Fruit fly (Drosophila melanogaster) whole organism, wandering third instar larva: Measurements from ENCODE around the gene HLH3B.

Experiments
- Abd-B ChIP-seq: fragments of >200 bp; optimal IDR thresholded peaks from 2 replicates; lab custom pipeline; 2017; ENCODE audit warnings: missing biosample characterization, missing genetic modification characterization
- CG32264 ChIP-seq: fragments of 200-800 bp; sonication (Bioruptor generic); optimal IDR thresholded peaks from 2 replicates; lab custom pipeline; 2016; ENCODE audit warnings: missing biosample characterization, missing genetic modification characterization
- CG9705 ChIP-seq: fragments of 200-800 bp; sonication (Bioruptor generic); optimal IDR thresholded peaks from 2 replicates; lab custom pipeline; 2018; ENCODE audit warnings: missing biosample characterization, mild to moderate bottlenecking, missing genetic modification characterization
- CrebA ChIP-seq: fragments of 200-800 bp; sonication (Bioruptor generic); optimal IDR thresholded peaks from 2 replicates; lab custom pipeline; 2016; ENCODE audit warnings: missing biosample characterization, mild to moderate bottlenecking, missing genetic modification characterization, borderline replicate concordance
- Dfd ChIP-seq: fragments of >200 bp; optimal IDR thresholded peaks from 2 replicates; lab custom pipeline; 2017; ENCODE audit warnings: missing biosample characterization, missing genetic modification characterization
- Dif ChIP-seq: fragments of 200-275, 200-300 bp; sonication (Bioruptor generic); optimal IDR thresholded peaks from 2 replicates; lab custom pipeline; 2018; ENCODE audit warnings: missing biosample characterization, missing genetic modification characterization; ENCODE audit not compliant: partially characterized antibody
- GATAd ChIP-seq: sonication (Bioruptor generic); optimal IDR thresholded peaks from 2 replicates; lab custom pipeline; 2016; ENCODE audit warnings: missing biosample characterization, missing genetic modification characterization
- HLH106 ChIP-seq: fragments of 200-800 bp; optimal IDR thresholded peaks from 3 replicates; lab custom pipeline; 2019; ENCODE audit warnings: missing biosample characterization, mild to moderate bottlenecking, missing genetic modification characterization, moderate library complexity
- Hnf4 ChIP-seq: fragments of 200-800 bp; sonication (Bioruptor generic); optimal IDR thresholded peaks from 2 replicates; lab custom pipeline; 2016; ENCODE audit warnings: missing biosample characterization, mild to moderate bottlenecking, missing genetic modification characterization
- Hr78 ChIP-seq: fragments of >200 bp; optimal IDR thresholded peaks from 2 replicates; lab custom pipeline; 2017; ENCODE audit warnings: missing biosample characterization, missing genetic modification characterization
- Hr83 ChIP-seq: fragments of 200-300 bp; sonication (Bioruptor generic); optimal IDR thresholded peaks from 2 replicates; lab custom pipeline; 2016; ENCODE audit warnings: missing biosample characterization, mild to moderate bottlenecking, missing genetic modification characterization, moderate library complexity; ENCODE audit not compliant: poor library complexity, severe bottlenecking
- Jra ChIP-seq: sonication (Bioruptor generic); optimal IDR thresholded peaks from 2 replicates; lab custom pipeline; 2016; ENCODE audit warnings: missing biosample characterization, missing genetic modification characterization
- Mio ChIP-seq: sonication (Bioruptor generic); optimal IDR thresholded peaks from 2 replicates; lab custom pipeline; 2016; ENCODE audit warnings: missing biosample characterization, missing genetic modification characterization
- Myc ChIP-seq: fragments of >200 bp; optimal IDR thresholded peaks from 2 replicates; lab custom pipeline; 2017
- N ChIP-seq: fragments of >200 bp; optimal IDR thresholded peaks from 2 replicates; lab custom pipeline; 2018; ENCODE audit warnings: missing biosample characterization, missing external identifiers, missing genetic modification characterization
- OdsH ChIP-seq: fragments of 200-800 bp; sonication (Bioruptor generic); optimal IDR thresholded peaks from 2 replicates; lab custom pipeline; 2016; ENCODE audit warnings: missing biosample characterization, mild to moderate bottlenecking, missing genetic modification characterization
- Rel ChIP-seq, 2 experiments: fragments of 200-800 bp; sonication (Bioruptor generic) in 1 of 2; optimal IDR thresholded peaks; 2 replicates in 1 of 2; 3 replicates in 1 of 2; lab custom pipeline; 2016 to 2019; ENCODE audit warnings: mild to moderate bottlenecking in 2 of 2, missing biosample characterization in 2 of 2, missing genetic modification characterization in 2 of 2, moderate library complexity in 1 of 2
- Sp1 ChIP-seq: fragments of 200-800 bp; sonication (Bioruptor generic); optimal IDR thresholded peaks from 3 replicates; lab custom pipeline; 2019; ENCODE audit warnings: missing biosample characterization, mild to moderate bottlenecking, missing genetic modification characterization, moderate library complexity
- Vsx2 ChIP-seq: fragments of 200-300, 225-300 bp; sonication (Bioruptor generic); optimal IDR thresholded peaks from 2 replicates; lab custom pipeline; 2018; ENCODE audit warnings: missing biosample characterization, missing genetic modification characterization; ENCODE audit not compliant: partially characterized antibody
- br ChIP-seq: fragments of 200-800 bp; sonication (Bioruptor generic); optimal IDR thresholded peaks from 2 replicates; lab custom pipeline; 2016; ENCODE audit warnings: missing biosample characterization, missing genetic modification characterization
- brk ChIP-seq: fragments of 200-800 bp; sonication (Bioruptor generic); optimal IDR thresholded peaks from 2 replicates; lab custom pipeline; 2016; ENCODE audit warnings: missing biosample characterization, mild to moderate bottlenecking, missing genetic modification characterization
- dl ChIP-seq, 2 experiments: fragments of 175-275, 200-275 bp in 1 of 2; fragments of 200-275 bp in 1 of 2; sonication (Bioruptor generic); optimal IDR thresholded peaks; lab custom pipeline; 2018; ENCODE audit warnings: mild to moderate bottlenecking in 2 of 2, missing biosample characterization in 2 of 2, missing genetic modification characterization in 2 of 2, moderate library complexity in 2 of 2; ENCODE audit not compliant: partially characterized antibody in 2 of 2, insufficient read depth in 1 of 2
- dmrt93B ChIP-seq: fragments of 200-800 bp; sonication (Bioruptor generic); optimal IDR thresholded peaks from 2 replicates; lab custom pipeline; 2018; ENCODE audit warnings: missing biosample characterization, mild to moderate bottlenecking, missing genetic modification characterization
- dsf ChIP-seq: sonication (Bioruptor generic); optimal IDR thresholded peaks from 2 replicates; lab custom pipeline; 2016; ENCODE audit warnings: missing biosample characterization, missing genetic modification characterization, borderline replicate concordance
- ey ChIP-seq: fragments of 200-800 bp; sonication (Bioruptor generic); optimal IDR thresholded peaks from 2 replicates; lab custom pipeline; 2016; ENCODE audit warnings: missing biosample characterization, missing genetic modification characterization
- foxo ChIP-seq, 2 experiments: fragments of 200-800 bp; sonication (Bioruptor generic); optimal IDR thresholded peaks; 2 replicates in 1 of 2; 3 replicates in 1 of 2; lab custom pipeline; 2016 to 2017; ENCODE audit warnings: missing biosample characterization in 2 of 2, missing genetic modification characterization in 2 of 2
- fru ChIP-seq: fragments of 200-800 bp; sonication (Bioruptor generic); optimal IDR thresholded peaks from 3 replicates; lab custom pipeline; 2016; ENCODE audit warnings: missing biosample characterization, mild to moderate bottlenecking, missing genetic modification characterization
- h ChIP-seq: fragments of 200-800 bp; sonication (Bioruptor generic); optimal IDR thresholded peaks from 3 replicates; lab custom pipeline; 2016; ENCODE audit warnings: missing biosample characterization, mild to moderate bottlenecking, missing genetic modification characterization
- jim ChIP-seq: fragments of 175-275, 200-325 bp; sonication (Bioruptor generic); optimal IDR thresholded peaks from 2 replicates; lab custom pipeline; 2016; ENCODE audit warnings: missing biosample characterization, mild to moderate bottlenecking, missing genetic modification characterization
- lola ChIP-seq: fragments of >200 bp; optimal IDR thresholded peaks from 2 replicates; lab custom pipeline; 2017; ENCODE audit warnings: missing biosample characterization, missing genetic modification characterization
- pan ChIP-seq: fragments of >200 bp; optimal IDR thresholded peaks from 2 replicates; lab custom pipeline; 2017
- psq ChIP-seq: fragments of 200-800 bp; sonication (Bioruptor generic); optimal IDR thresholded peaks from 3 replicates; lab custom pipeline; 2017; ENCODE audit warnings: missing biosample characterization, mild to moderate bottlenecking, missing genetic modification characterization, moderate library complexity
- rgr ChIP-seq: fragments of 200-800 bp; sonication (Bioruptor generic); optimal IDR thresholded peaks from 3 replicates; lab custom pipeline; 2016; ENCODE audit warnings: missing biosample characterization, mild to moderate bottlenecking, missing genetic modification characterization
- sage ChIP-seq: fragments of 200-800 bp; sonication (Bioruptor generic); optimal IDR thresholded peaks from 2 replicates; lab custom pipeline; 2016; ENCODE audit warnings: missing biosample characterization, mild to moderate bottlenecking, missing genetic modification characterization
- sv ChIP-seq: fragments of 200-800 bp; sonication (Bioruptor generic); optimal IDR thresholded peaks from 3 replicates; lab custom pipeline; 2016; ENCODE audit warnings: missing biosample characterization, missing genetic modification characterization
- tai ChIP-seq: sonication (Bioruptor generic); optimal IDR thresholded peaks from 2 replicates; lab custom pipeline; 2016; ENCODE audit warnings: missing biosample characterization, missing genetic modification characterization
- usp ChIP-seq: fragments of >200 bp; optimal IDR thresholded peaks from 2 replicates; lab custom pipeline; 2017; ENCODE audit warnings: missing biosample characterization, missing genetic modification characterization
- woc ChIP-seq: sonication (Bioruptor generic); optimal IDR thresholded peaks from 2 replicates; lab custom pipeline; 2016; ENCODE audit warnings: missing biosample characterization, mild to moderate bottlenecking, missing genetic modification characterization

Gene HLH3B

dm6 chrX:2646022-2646761 is 35.3 kb downstream of the HLH3B start:
- peak; percentile 55 for TF ChIP-seq Dif (GFP tag; lab: Kevin White, UChicago)
- TF ChIP-seq jim (GFP tag; lab: Kevin White, UChicago), result no peak
- peak; percentile 65 for TF ChIP-seq Dfd (GFP tag; lab: Kevin White, UChicago)
- TF ChIP-seq OdsH (GFP tag; lab: Kevin White, UChicago), result peak; percentile 97
- TF ChIP-seq Hr78 (GFP tag; lab: Kevin White, UChicago), result no peak
- TF ChIP-seq Vsx2 (GFP tag; lab: Kevin White, UChicago), result peak; percentile 44
- TF ChIP-seq CG9705, result peak; percentile 91
- peak; percentile 98 for TF ChIP-seq br (GFP tag; lab: Kevin White, UChicago)
- peak; percentile 96 for TF ChIP-seq dmrt93B (GFP tag; lab: Kevin White, UChicago)
- peak; percentile 98 for TF ChIP-seq fru (GFP tag; lab: Kevin White, UChicago)
- peak; percentile 95 for TF ChIP-seq CG32264 (GFP tag; lab: Kevin White, UChicago)
- TF ChIP-seq dsf (GFP tag; lab: Kevin White, UChicago), result peak; percentile 76
- TF ChIP-seq Sp1, result peak; percentile 98
- TF ChIP-seq CrebA (GFP tag; lab: Kevin White, UChicago), result peak; percentile 63
- TF ChIP-seq brk (GFP tag; lab: Kevin White, UChicago), result peak; percentile 83
- peak; percentile 85 for TF ChIP-seq Mio
- TF ChIP-seq usp (GFP tag; lab: Kevin White, UChicago), result no peak
- peak; percentile 96 for TF ChIP-seq Hnf4
- peak; percentile 98 for TF ChIP-seq h (GFP tag; lab: Kevin White, UChicago)
- TF ChIP-seq sage (GFP tag; lab: Kevin White, UChicago), result peak; percentile 83
- TF ChIP-seq rgr (GFP tag; lab: Kevin White, UChicago), result peak; percentile 98
- TF ChIP-seq Abd-B (GFP tag; lab: Kevin White, UChicago), result no peak
- peak; percentile 92 for TF ChIP-seq tai (GFP tag; lab: Kevin White, UChicago)
- TF ChIP-seq dl (GFP tag; optimal IDR thresholded peaks at IDR 0.05; lab: Kevin White, UChicago; ENCODE audit: insufficient read depth in 1 of 2, partially characterized antibody in 2 of 2), result no peak
- peak; percentile 62 for TF ChIP-seq Hr83 (GFP tag; lab: Kevin White, UChicago)
- peak; percentile 86 to 98 for TF ChIP-seq foxo (GFP tag; optimal IDR thresholded peaks at IDR 0.05; lab: Kevin White, UChicago)
- no peak for TF ChIP-seq pan (lab: Kevin White, UChicago)
- TF ChIP-seq Rel (GFP tag; optimal IDR thresholded peaks at IDR 0.05; lab: Kevin White, UChicago), result peak; percentile 75
- peak; percentile 88 for TF ChIP-seq Rel (tag; optimal IDR thresholded peaks at IDR 0.05; lab: Kevin White, UChicago)
- TF ChIP-seq HLH106 (tag; lab: Kevin White, UChicago), result peak; percentile 96
- TF ChIP-seq Myc, result no peak
- peak; percentile 85 for TF ChIP-seq Jra (GFP tag; lab: Kevin White, UChicago)
- TF ChIP-seq N (GFP tag; lab: Kevin White, UChicago), result no peak
- TF ChIP-seq sv (GFP tag; lab: Kevin White, UChicago), result peak; percentile 97
- peak; percentile 99 for TF ChIP-seq woc (GFP tag; lab: Kevin White, UChicago)
- TF ChIP-seq GATAd (GFP tag; lab: Kevin White, UChicago), result peak; percentile 58
- peak; percentile 98 for TF ChIP-seq ey
- TF ChIP-seq psq (GFP tag; lab: Kevin White, UChicago), result peak; percentile 95
- TF ChIP-seq lola, result no peak

- TF ChIP-seq lola, result no peak
- TF ChIP-seq N (GFP tag; lab: Kevin White, UChicago), result peak; percentile 9
- no peak for TF ChIP-seq pan (lab: Kevin White, UChicago)
- TF ChIP-seq brk (GFP tag; lab: Kevin White, UChicago), result no peak
- TF ChIP-seq Myc, result peak; percentile 50
These were observed 35.9 kb downstream of the HLH3B start for dm6 chrX:2645593-2645992.
